Worm (Caenorhabditis elegans) whole organism, young adult: ENCODE results near the gene npp-5.

Experiments
- C17E4.6 ChIP-seq: fragments of 200-800 bp; sonication (Bioruptor generic); IDR thresholded peaks from 2 replicates; pipeline ENCODE4 v1.3.6; 2022; ENCODE audit warnings: missing genetic modification reagents, missing genetic modification characterization, missing compliant biosample characterization
- Y53F4B.3 ChIP-seq: fragments of 200-800 bp; sonication (Bioruptor generic); IDR thresholded peaks from 2 replicates; pipeline ENCODE4 v1.3.6; 2022; ENCODE audit warnings: missing genetic modification reagents, missing genetic modification characterization, missing compliant biosample characterization
- him-1 ChIP-seq: sonication (generic microtip); optimal IDR thresholded peaks from 2 replicates; lab custom pipeline; 2016; ENCODE audit warnings: missing genotype, missing genetic modification reagents, missing genetic modification characterization, missing compliant biosample characterization
- snpc-4 ChIP-seq, 5 experiments: fragments of 150-350 bp in 1 of 5; sonication (generic microtip) in 4 of 5; optimal IDR thresholded peaks; 2 replicates each; lab custom pipeline; 2014 to 2018; ENCODE audit warnings: missing genetic modification characterization in 5 of 5, missing biosample characterization in 3 of 5, antibody characterized with exemption in 2 of 5, mild to moderate bottlenecking in 2 of 5, missing compliant biosample characterization in 2 of 5, missing genotype in 2 of 5, moderate library complexity in 2 of 5, missing genetic modification reagents in 1 of 5

DNA sequence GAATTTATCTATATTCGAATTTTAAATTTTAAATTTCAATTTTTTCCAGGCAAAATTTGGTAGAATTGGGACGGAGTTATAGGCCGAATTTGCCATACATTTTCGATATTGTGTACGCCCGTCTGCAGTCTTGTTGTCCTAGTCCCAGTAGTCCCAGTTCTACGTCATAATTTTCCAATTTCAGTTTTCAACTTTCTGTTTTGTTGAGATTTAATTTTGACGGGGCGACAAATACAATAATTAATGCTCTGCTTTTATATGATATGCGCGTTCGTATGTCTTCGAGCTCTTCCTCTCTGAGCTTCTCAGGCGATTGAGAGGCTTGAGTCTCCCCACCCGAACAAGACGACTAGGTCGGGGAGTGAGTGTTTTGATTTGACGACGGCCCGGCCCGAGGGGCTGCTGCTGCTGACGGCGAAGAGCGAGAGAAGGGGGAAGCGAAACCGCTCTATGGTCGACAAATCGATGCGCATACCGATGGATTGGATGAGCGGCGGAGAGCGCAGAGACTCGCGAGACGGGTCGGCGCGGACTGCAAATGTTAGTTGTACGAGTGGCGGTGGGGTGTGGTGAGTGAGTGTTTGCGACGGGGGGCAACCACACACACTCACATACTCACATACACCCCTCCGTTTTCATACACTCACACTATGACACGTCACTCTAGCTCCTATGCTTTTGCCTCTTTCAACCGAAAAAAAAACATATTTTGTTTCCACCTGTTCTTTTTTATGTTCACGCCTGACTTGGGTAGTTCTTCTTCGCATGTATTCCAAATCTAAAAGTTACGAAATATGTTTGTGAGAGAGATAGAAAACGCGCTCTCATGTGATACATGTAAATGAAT is 35.3 kb upstream of the npp-5 start:
- TF ChIP-seq snpc-4 (GFP tag; optimal IDR thresholded peaks at IDR 0.05; lab: Kevin White, UChicago), result no peak
- peak; percentile 8 to 49 (median 27) for TF ChIP-seq snpc-4 (tag; optimal IDR thresholded peaks at IDR 0.05; lab: Kevin White, UChicago)
- TF ChIP-seq C17E4.6 (GFP tag; lab: Robert Waterston, UW), result no peak
- TF ChIP-seq Y53F4B.3, result no peak
- no peak for TF ChIP-seq him-1 (tag; lab: Kevin White, UChicago)
